Worm (Caenorhabditis elegans): ENCODE measurements around the gene F35G12.5.

The F35G12.5 gene

ce11 chrIII:4560393-4560890 lies 23.5 kb upstream of the F35G12.5 start (continued):
- TF ChIP-seq ceh-20 (GFP tag; IDR thresholded peaks at IDR 0.05) (0 out of 2 replicates have a peak, but pooled peaks have one; percentile 26), ZK546.5 (tag; optimal IDR thresholded peaks at IDR 0.05) (no peak), unc-130 (GFP tag; optimal IDR thresholded peaks at IDR 0.05) (no peak), snpc-4 (tag; optimal IDR thresholded peaks at IDR 0.05) (no peak), daf-16 (GFP tag; optimal IDR thresholded peaks at IDR 0.05) (peak in 1 of 2 experiments; percentile 63), daf-16 (tag; optimal IDR thresholded peaks at IDR 0.05) (peak; percentile 53), nhr-10 (tag; optimal IDR thresholded peaks at IDR 0.05) (peak; percentile 21), daf-19 (GFP tag; conservative IDR thresholded peaks at IDR 0.05) (no peak), nhr-42 (GFP tag; IDR thresholded peaks at IDR 0.05) (no peak), saeg-2 (GFP tag; IDR thresholded peaks at IDR 0.05) (no peak; the same call in 1 of the 2 replicates), zag-1 (tag; optimal IDR thresholded peaks at IDR 0.05) (no peak), ztf-11 (tag; optimal IDR thresholded peaks at IDR 0.05) (no peak), dpl-1 (GFP tag; optimal IDR thresholded peaks at IDR 0.05) (peak; percentile 56), mdt-29 (GFP tag; IDR thresholded peaks at IDR 0.05) (no peak)

DNA sequence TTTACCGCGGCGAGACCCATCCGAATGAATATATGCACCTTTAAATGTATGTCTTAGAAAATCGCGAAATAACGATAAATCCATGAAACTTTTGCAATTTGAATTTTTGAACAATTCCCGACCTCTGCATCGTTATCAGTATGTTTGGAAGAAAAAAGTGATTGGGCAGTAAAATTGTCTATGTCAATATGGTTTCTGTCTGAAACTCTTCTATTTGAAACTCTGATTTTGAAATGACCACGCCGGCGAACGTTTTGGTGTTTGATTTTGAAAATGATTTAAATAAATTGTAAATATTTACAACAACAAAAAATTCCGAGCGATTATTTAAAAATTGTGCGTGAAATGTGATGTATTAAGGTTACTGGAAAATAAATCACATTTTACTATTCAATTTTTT lies 22.6 kb upstream of the F35G12.5 start:
- TF ChIP-seq dve-1 (tag; optimal IDR thresholded peaks at IDR 0.05; ENCODE audit: insufficient read depth) (peak; percentile 51), nhr-28 (tag; optimal IDR thresholded peaks at IDR 0.05) (peak; percentile 14), Y75B8A.6 (GFP tag; IDR thresholded peaks at IDR 0.05) (no peak), R02D3.7 (tag; optimal IDR thresholded peaks at IDR 0.05) (no peak), lin-38 (GFP tag; IDR thresholded peaks at IDR 0.05) (no peak), ama-1 (optimal IDR thresholded peaks at IDR 0.05) (no peak), Y48G9A.11 (GFP tag; IDR thresholded peaks at IDR 0.05) (no peak), ceh-32 (tag; optimal IDR thresholded peaks at IDR 0.05; ENCODE audit: poor library complexity) (no peak), ceh-28 (tag; optimal IDR thresholded peaks at IDR 0.05) (no peak), nhr-25 (tag; optimal IDR thresholded peaks at IDR 0.05; ENCODE audit: borderline replicate concordance, insufficient read depth) (no peak), spr-1 (tag; optimal IDR thresholded peaks at IDR 0.05) (no peak), ceh-62 (tag; optimal IDR thresholded peaks at IDR 0.05) (no peak), T26A8.4 (GFP tag; IDR thresholded peaks at IDR 0.05) (no peak), nhr-10 (tag; optimal IDR thresholded peaks at IDR 0.05) (no peak), ceh-44 (GFP tag; IDR thresholded peaks at IDR 0.05) (no peak), daf-19 (GFP tag; conservative IDR thresholded peaks at IDR 0.05) (no peak), F37D6.2 (tag; optimal IDR thresholded peaks at IDR 0.05) (no peak), nhr-41 (GFP tag; IDR thresholded peaks at IDR 0.05) (no peak), pqm-1 (tag; optimal IDR thresholded peaks at IDR 0.05) (peak; percentile 61), hlh-11 (tag; optimal IDR thresholded peaks at IDR 0.05) (no peak), daf-16 (GFP tag; optimal IDR thresholded peaks at IDR 0.05) (no peak), daf-16 (tag; optimal IDR thresholded peaks at IDR 0.05) (peak; percentile 80), snpc-4 (tag; optimal IDR thresholded peaks at IDR 0.05) (no peak), php-3 (GFP tag; IDR thresholded peaks at IDR 0.05) (0 out of 2 replicates have a peak, but pooled peaks have one; percentile 21), lin-39 (tag; optimal IDR thresholded peaks at IDR 0.05) (no peak)

- TF ChIP-seq ceh-28 (tag; optimal IDR thresholded peaks at IDR 0.05) = no peak
- TF ChIP-seq mep-1 (tag; optimal IDR thresholded peaks at IDR 0.05) = peak; percentile 54
- 0 out of 2 replicates have a peak, but pooled peaks have one; percentile 10 for TF ChIP-seq lin-1 (GFP tag; IDR thresholded peaks at IDR 0.05)
- peak; percentile 81 for TF ChIP-seq hmg-1.1 (GFP tag; IDR thresholded peaks at IDR 0.05)
- TF ChIP-seq nhr-28 (tag; optimal IDR thresholded peaks at IDR 0.05) = peak; percentile 60
- no peak for TF ChIP-seq dmd-9 (GFP tag; IDR thresholded peaks at IDR 0.05)
- TF ChIP-seq hlh-11 (tag; optimal IDR thresholded peaks at IDR 0.05) = peak; percentile 89
- peak; percentile 37 for TF ChIP-seq T26A8.4 (GFP tag; IDR thresholded peaks at IDR 0.05)
- TF ChIP-seq mdl-1 (tag; optimal IDR thresholded peaks at IDR 0.05) = peak in 1 of 2 experiments; percentile 35
- peak; percentile 68 for TF ChIP-seq rbr-2 (tag; optimal IDR thresholded peaks at IDR 0.05)
- no peak for TF ChIP-seq ceh-62 (tag; optimal IDR thresholded peaks at IDR 0.05)
- TF ChIP-seq lsy-2 (tag; optimal IDR thresholded peaks at IDR 0.05) = peak; percentile 20 to 52
- peak; percentile 19 for TF ChIP-seq aha-1 (tag)
- peak in 1 of 2 experiments; percentile 44 for TF ChIP-seq unc-62 (GFP tag; optimal IDR thresholded peaks at IDR 0.05 in 1 of 2)
- TF ChIP-seq unc-62 (tag; optimal IDR thresholded peaks at IDR 0.05) = no peak
- peak; percentile 28; the same call in 1 of the 2 replicates for TF ChIP-seq dmd-6 (GFP tag; IDR thresholded peaks at IDR 0.05)
- TF ChIP-seq pqm-1 (tag; optimal IDR thresholded peaks at IDR 0.05) = peak; percentile 39
- 0 out of 2 replicates have a peak, but pooled peaks have one; percentile 35 for TF ChIP-seq mxl-2 (GFP tag; conservative IDR thresholded peaks at IDR 0.05)
- no peak for TF ChIP-seq egl-27 (tag; optimal IDR thresholded peaks at IDR 0.05)
Observed at ce11 chrIII:4562070-4562788, 21.7 kb upstream of the F35G12.5 start, which contains the start of gene pan-1. Gene pan-1, plus strand, starts transcription at chrIII:4562738.

Data from whole organism, L4 larva.